Worm (Caenorhabditis elegans) whole organism, L1 larva: ENCODE results near the gene ttbk-6.

Source experiments
- lin-39 ChIP-seq: fragments of 150-350 bp; optimal IDR thresholded peaks from 2 replicates; lab custom pipeline; 2014; ENCODE audit warnings: missing biosample characterization, missing genetic modification reagents, missing genetic modification characterization
- mef-2 ChIP-seq: fragments of 150-350 bp; optimal IDR thresholded peaks from 2 replicates; lab custom pipeline; 2014; ENCODE audit warnings: missing biosample characterization, missing genetic modification characterization
- nhr-11 ChIP-seq: fragments of 150-350 bp; optimal IDR thresholded peaks from 2 replicates; lab custom pipeline; 2014; ENCODE audit warnings: missing biosample characterization, missing genetic modification characterization
- nhr-237 ChIP-seq: fragments of 150-350 bp; optimal IDR thresholded peaks from 2 replicates; lab custom pipeline; 2014; ENCODE audit warnings: missing biosample characterization, missing genetic modification characterization
- nhr-77 ChIP-seq: fragments of 150-350 bp; optimal IDR thresholded peaks from 2 replicates; lab custom pipeline; 2014; ENCODE audit warnings: missing biosample characterization, missing genetic modification characterization
- snpc-4 ChIP-seq: fragments of 150-350 bp; optimal IDR thresholded peaks from 2 replicates; lab custom pipeline; 2014; ENCODE audit warnings: missing biosample characterization, missing genetic modification characterization
- snu-23 ChIP-seq: sonication (generic microtip); optimal IDR thresholded peaks from 2 replicates; lab custom pipeline; 2016; ENCODE audit warnings: missing genetic modification characterization, missing compliant biosample characterization
- sptf-1 ChIP-seq: fragments of 150-350 bp; optimal IDR thresholded peaks from 2 replicates; lab custom pipeline; 2014; ENCODE audit warnings: missing biosample characterization, missing genetic modification characterization
- tlp-1 ChIP-seq: fragments of 150-350 bp; optimal IDR thresholded peaks from 2 replicates; lab custom pipeline; 2014; ENCODE audit warnings: missing biosample characterization, missing genetic modification characterization
- ztf-11 ChIP-seq, 2 experiments: sonication (generic microtip); optimal IDR thresholded peaks; 2 replicates each; lab custom pipeline; 2016 to 2017; ENCODE audit warnings: missing genetic modification characterization in 2 of 2, missing biosample characterization in 1 of 2, missing compliant biosample characterization in 1 of 2
- ztf-4 ChIP-seq: fragments of 150-350 bp; optimal IDR thresholded peaks from 2 replicates; lab custom pipeline; 2014; ENCODE audit warnings: missing biosample characterization, missing genetic modification characterization

DNA sequence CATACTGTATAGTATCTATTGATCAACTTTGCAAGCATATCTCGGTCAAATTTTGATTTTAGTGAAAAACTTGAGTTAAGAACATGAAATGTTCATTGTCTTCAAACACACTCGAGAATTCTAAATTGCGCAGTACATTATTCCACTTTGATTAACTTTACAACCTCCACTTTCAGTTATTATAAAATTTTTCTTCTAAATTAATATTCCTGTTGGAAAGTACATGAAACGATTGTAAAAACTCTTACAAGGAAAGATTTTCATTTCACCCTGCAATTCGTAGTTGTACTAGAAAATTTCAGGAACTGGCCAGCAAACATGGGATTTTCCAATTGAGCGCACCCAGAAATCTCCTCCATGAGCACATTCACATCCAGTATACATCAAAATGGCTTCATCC lies 29.8 kb upstream of the ttbk-6 start, which contains the start of gene C45G9.14:
- no peak for TF ChIP-seq nhr-11 (tag; lab: Kevin White, UChicago)
- no peak for TF ChIP-seq sptf-1 (tag; lab: Kevin White, UChicago)
- no peak for TF ChIP-seq tlp-1 (tag; lab: Kevin White, UChicago)
- TF ChIP-seq ztf-4 (tag; lab: Kevin White, UChicago): no peak
- TF ChIP-seq snpc-4 (tag; lab: Kevin White, UChicago): no peak
- no peak for TF ChIP-seq ztf-11 (tag; optimal IDR thresholded peaks at IDR 0.05; lab: Kevin White, UChicago)
- TF ChIP-seq nhr-237 (tag; lab: Kevin White, UChicago): no peak
- TF ChIP-seq nhr-77: no peak
- no peak for TF ChIP-seq snu-23 (GFP tag; lab: Kevin White, UChicago)
- no peak for TF ChIP-seq mef-2
- TF ChIP-seq lin-39 (tag; lab: Kevin White, UChicago): no peak
